Worm (Caenorhabditis elegans) whole organism, L2 larva: ENCODE measurements around the gene T22F3.2.

ENCODE experiments used
- ceh-16 ChIP-seq: fragments of 150-350 bp; optimal IDR thresholded peaks from 2 replicates; lab custom pipeline; 2014; ENCODE audit warnings: missing biosample characterization, missing genetic modification characterization
- unc-62 ChIP-seq: fragments of 150-350 bp; optimal IDR thresholded peaks from 2 replicates; lab custom pipeline; 2014; ENCODE audit warnings: missing biosample characterization, missing genetic modification reagents, missing genetic modification characterization

ce11 chrV:3581643-3582042 lies 4.8 kb upstream of the T22F3.2 start:
- no peak for TF ChIP-seq ceh-16 (tag; lab: Kevin White, UChicago)
- no peak for TF ChIP-seq unc-62 (GFP tag; lab: Kevin White, UChicago)
